1 worm cellular context compared by ENCODE assay signal in genomic region chrII:11181250-11181704, ce11.
A peak's percentile ranks its signal among the peaks of the same experiment; 100 is the strongest.
TF ChIP-seq lines count a peak whose summit lies in the region.

bigr-1 (plus strand) TSS chrII:11181654.

TF ChIP-seq in whole organism, L2 larva, 48 proteins besides CTCF, POLR2A, EP300 and RAD21 (continued from another document):
- TF ChIP-seq lin-39 (tag; optimal IDR thresholded peaks at IDR 0.05; lab: Kevin White, UChicago) (no peak), sma-3 (GFP tag; optimal IDR thresholded peaks at IDR 0.05; lab: Kevin White, UChicago) (no peak), snpc-4 (tag; optimal IDR thresholded peaks at IDR 0.05; lab: Kevin White, UChicago) (no peak), ztf-11 (tag; optimal IDR thresholded peaks at IDR 0.05; lab: Kevin White, UChicago) (no peak), mab-5 (tag; optimal IDR thresholded peaks at IDR 0.05; lab: Kevin White, UChicago) (no peak), nhr-23 (tag; optimal IDR thresholded peaks at IDR 0.05; lab: Kevin White, UChicago) (no peak), ZK546.5 (tag; optimal IDR thresholded peaks at IDR 0.05; lab: Kevin White, UChicago) (no peak), C34F6.9 (tag; optimal IDR thresholded peaks at IDR 0.05; lab: Kevin White, UChicago) (no peak), skn-1 (tag; optimal IDR thresholded peaks at IDR 0.05; lab: Kevin White, UChicago) (no peak), unc-62 (GFP tag; optimal IDR thresholded peaks at IDR 0.05; lab: Kevin White, UChicago) (no peak), lin-13 (GFP tag; optimal IDR thresholded peaks at IDR 0.05; lab: Kevin White, UChicago) (no peak), egl-27 (tag; optimal IDR thresholded peaks at IDR 0.05; lab: Kevin White, UChicago) (no peak), ztf-1 (GFP tag; conservative IDR thresholded peaks at IDR 0.05; lab: Robert Waterston, UW) (no peak), Y55F3AM.14 (GFP tag; optimal IDR thresholded peaks at IDR 0.05; lab: Kevin White, UChicago) (no peak), ceh-16 (tag; optimal IDR thresholded peaks at IDR 0.05; lab: Kevin White, UChicago) (no peak), unc-39 (tag; optimal IDR thresholded peaks at IDR 0.05; lab: Kevin White, UChicago) (no peak), sem-4 (tag; optimal IDR thresholded peaks at IDR 0.05; lab: Kevin White, UChicago) (no peak), nhr-11 (tag; optimal IDR thresholded peaks at IDR 0.05; lab: Kevin White, UChicago) (no peak), ama-1 (optimal IDR thresholded peaks at IDR 0.05; lab: Kevin White, UChicago) (no peak), ceh-82 (tag; optimal IDR thresholded peaks at IDR 0.05; lab: Kevin White, UChicago) (no peak), sma-9 (GFP tag; optimal IDR thresholded peaks at IDR 0.05; lab: Kevin White, UChicago) (peak; percentile 83), sma-9 (tag; optimal IDR thresholded peaks at IDR 0.05; lab: Kevin White, UChicago) (no peak), nhr-12 (tag; optimal IDR thresholded peaks at IDR 0.05; lab: Kevin White, UChicago) (no peak), elt-3 (tag; optimal IDR thresholded peaks at IDR 0.05; lab: Kevin White, UChicago) (no peak), aly-2 (tag; optimal IDR thresholded peaks at IDR 0.05; lab: Kevin White, UChicago) (no peak), lsy-2 (tag; optimal IDR thresholded peaks at IDR 0.05; lab: Kevin White, UChicago) (no peak), dmd-4 (tag; optimal IDR thresholded peaks at IDR 0.05; lab: Kevin White, UChicago) (no peak), elt-1 (tag; optimal IDR thresholded peaks at IDR 0.05; lab: Kevin White, UChicago) (no peak), mdl-1 (tag; optimal IDR thresholded peaks at IDR 0.05; lab: Kevin White, UChicago) (peak in 1 of 2 experiments; percentile 9)
